Fruit fly (Drosophila melanogaster) whole organism, embryonic: Measurements from ENCODE around the gene CG2962.
A peak's percentile ranks its signal among the peaks of the same experiment; 100 is the strongest.

Experiments used
- Ada2b ChIP-seq: fragments of 200-800 bp; sonication (Bioruptor generic); IDR thresholded peaks from 2 replicates; pipeline ENCODE4 v1.3.6; 2022; ENCODE audit warnings: missing biosample characterization, missing genetic modification characterization
- Adf1 ChIP-seq: fragments of 200-800 bp; sonication (Bioruptor generic); IDR thresholded peaks from 2 replicates; pipeline ENCODE4 v1.3.6; 2022; ENCODE audit warnings: missing biosample characterization, missing genetic modification characterization
- CG10274 ChIP-seq: fragments of 200-800 bp; sonication (Bioruptor generic); optimal IDR thresholded peaks from 3 replicates; lab custom pipeline; 2017; ENCODE audit warnings: missing biosample characterization, mild to moderate bottlenecking, missing genetic modification characterization
- CG10321 ChIP-seq: fragments of 200-800 bp; sonication (Bioruptor generic); IDR thresholded peaks from 2 replicates; pipeline ENCODE4 v1.3.6; 2022; ENCODE audit warnings: missing biosample characterization, missing genetic modification characterization
- CG10366 ChIP-seq: fragments of 200-800 bp; sonication (Bioruptor generic); IDR thresholded peaks from 2 replicates; pipeline ENCODE4 v1.3.6; 2022; ENCODE audit warnings: missing biosample characterization, missing genetic modification characterization
- CG12391 ChIP-seq: fragments of 200-800 bp; sonication (Bioruptor generic); optimal IDR thresholded peaks from 3 replicates; lab custom pipeline; 2018; ENCODE audit warnings: missing biosample characterization, mild to moderate bottlenecking, missing genetic modification characterization, moderate library complexity
- CG15073 ChIP-seq: fragments of 200-800 bp; sonication (Bioruptor generic); optimal IDR thresholded peaks from 2 replicates; lab custom pipeline; 2016; ENCODE audit warnings: missing biosample characterization, missing genetic modification characterization
- CG17328 ChIP-seq: fragments of 200-800 bp; sonication (Bioruptor generic); IDR thresholded peaks from 2 replicates; pipeline ENCODE4 v1.3.6; 2022; ENCODE audit warnings: missing biosample characterization, missing genetic modification characterization
- CG17359 ChIP-seq: fragments of 200-800 bp; sonication (Bioruptor generic); optimal IDR thresholded peaks from 3 replicates; lab custom pipeline; 2018; ENCODE audit warnings: missing biosample characterization, mild to moderate bottlenecking, missing genetic modification characterization, moderate library complexity
- CG2120 ChIP-seq: fragments of 200-800 bp; sonication (Bioruptor generic); optimal IDR thresholded peaks from 3 replicates; lab custom pipeline; 2016; ENCODE audit warnings: missing biosample characterization, missing genetic modification characterization
- CG2202 ChIP-seq: fragments of 200-800 bp; sonication (Bioruptor generic); optimal IDR thresholded peaks from 2 replicates; lab custom pipeline; 2018; ENCODE audit warnings: missing biosample characterization, mild to moderate bottlenecking, missing genetic modification characterization
- CG31365 ChIP-seq: fragments of 200-800 bp; sonication (Bioruptor generic); optimal IDR thresholded peaks from 2 replicates; lab custom pipeline; 2018; ENCODE audit warnings: missing biosample characterization, mild to moderate bottlenecking, missing genetic modification characterization
- CG33213 ChIP-seq: fragments of 200-800 bp; sonication (Bioruptor generic); optimal IDR thresholded peaks from 3 replicates; lab custom pipeline; 2016; ENCODE audit warnings: missing biosample characterization, missing genetic modification characterization
- CG34224 ChIP-seq: fragments of 200-800 bp; sonication (Bioruptor generic); IDR thresholded peaks from 3 replicates; pipeline ENCODE4 v1.3.6; 2022; ENCODE audit warnings: missing biosample characterization, missing genetic modification characterization; ENCODE audit not compliant: partially characterized antibody
- CG4820 ChIP-seq: fragments of 200-800 bp; sonication (Bioruptor generic); optimal IDR thresholded peaks from 3 replicates; lab custom pipeline; 2016; ENCODE audit warnings: missing biosample characterization, missing genetic modification characterization
- CG6854 ChIP-seq: fragments of 200-800 bp; sonication (Bioruptor generic); optimal IDR thresholded peaks from 3 replicates; lab custom pipeline; 2017; ENCODE audit warnings: missing biosample characterization, mild to moderate bottlenecking, missing genetic modification characterization
- CG7372 ChIP-seq: fragments of 200-800 bp; sonication (Bioruptor generic); IDR thresholded peaks from 2 replicates; pipeline ENCODE4 v1.3.6; 2022; ENCODE audit warnings: missing biosample characterization, missing genetic modification characterization
- CG7963 ChIP-seq: fragments of 200-800 bp; sonication (Bioruptor generic); IDR thresholded peaks from 3 replicates; pipeline ENCODE4 v1.3.6; 2022; ENCODE audit warnings: missing biosample characterization, missing genetic modification characterization; ENCODE audit not compliant: partially characterized antibody
- CG8089 ChIP-seq: fragments of 200-800 bp; sonication (Bioruptor generic); optimal IDR thresholded peaks from 3 replicates; lab custom pipeline; 2016; ENCODE audit warnings: missing biosample characterization, missing genetic modification characterization
- Deaf1 ChIP-seq: fragments of 200-800 bp; optimal IDR thresholded peaks from 3 replicates; lab custom pipeline; 2019; ENCODE audit warnings: missing biosample characterization, mild to moderate bottlenecking, missing genetic modification characterization, moderate library complexity
- Dfd ChIP-seq, 2 experiments: fragments of >200 bp; optimal IDR thresholded peaks; 2 replicates each; lab custom pipeline; 2017; ENCODE audit warnings: missing biosample characterization in 2 of 2, missing genetic modification characterization in 2 of 2
- Dref ChIP-seq: fragments of 200-800 bp; sonication (Bioruptor generic); IDR thresholded peaks from 2 replicates; pipeline ENCODE4 v1.3.6; 2022; ENCODE audit warnings: missing biosample characterization, missing genetic modification characterization
- Drgx ChIP-seq: fragments of 200-800 bp; sonication (Bioruptor generic); IDR thresholded peaks from 2 replicates; pipeline ENCODE4 v1.3.6; 2022; ENCODE audit warnings: missing biosample characterization, missing genetic modification characterization
- Elba2 ChIP-seq: fragments of 200-800 bp; sonication (Bioruptor generic); optimal IDR thresholded peaks from 3 replicates; lab custom pipeline; 2016; ENCODE audit warnings: missing biosample characterization, missing genetic modification characterization
- Ets65A ChIP-seq: fragments of 200-800 bp; sonication (Bioruptor generic); peaks from one replicate; lab custom pipeline; 2016; ENCODE audit warnings: missing biosample characterization, missing genetic modification characterization
- Hey ChIP-seq: fragments of 200-800 bp; sonication (Bioruptor generic); optimal IDR thresholded peaks from 3 replicates; lab custom pipeline; 2018; ENCODE audit warnings: missing biosample characterization, mild to moderate bottlenecking, missing genetic modification characterization
- Hr51 ChIP-seq, 2 experiments: fragments of 200-800 bp; sonication (Bioruptor generic); optimal IDR thresholded peaks; 2 replicates in 1 of 2; 3 replicates in 1 of 2; lab custom pipeline; 2016 to 2018; ENCODE audit warnings: missing biosample characterization in 2 of 2, missing genetic modification characterization in 2 of 2, mild to moderate bottlenecking in 1 of 2, moderate library complexity in 1 of 2
- Med ChIP-seq: fragments of 200-800 bp; sonication (Bioruptor generic); peaks from one replicate; lab custom pipeline; 2016; ENCODE audit warnings: missing biosample characterization, missing genetic modification characterization, mild to moderate bottlenecking, inconsistent platforms, moderate library complexity
- Scr ChIP-seq: fragments of 200-800 bp; sonication (Bioruptor generic); IDR thresholded peaks from 2 replicates; pipeline ENCODE4 v1.3.6; 2022; ENCODE audit warnings: missing biosample characterization, missing genetic modification characterization; ENCODE audit not compliant: partially characterized antibody
- Ssrp ChIP-seq: fragments of 200-800 bp; sonication (Bioruptor generic); optimal IDR thresholded peaks from 2 replicates; lab custom pipeline; 2018; ENCODE audit warnings: missing biosample characterization, mild to moderate bottlenecking, missing genetic modification characterization, moderate library complexity
- TFAM ChIP-seq: fragments of 200-800 bp; sonication (Bioruptor generic); optimal IDR thresholded peaks from 2 replicates; lab custom pipeline; 2017; ENCODE audit warnings: missing biosample characterization, missing genetic modification characterization, inconsistent platforms
- Tbp ChIP-seq: fragments of >200 bp; optimal IDR thresholded peaks from 2 replicates; lab custom pipeline; 2018; ENCODE audit warnings: missing biosample characterization, missing genetic modification characterization
- Trl ChIP-seq, 3 experiments: fragments of >200 bp in 2 of 3; fragments of 200-800 bp in 1 of 3; sonication (Bioruptor generic) in 1 of 3; optimal IDR thresholded peaks; 2 replicates in 1 of 3; 3 replicates in 2 of 3; lab custom pipeline; 2016 to 2017; ENCODE audit warnings: missing biosample characterization in 1 of 3, missing genetic modification characterization in 1 of 3
- Xrp1 ChIP-seq: fragments of 200-800 bp; sonication (Bioruptor generic); IDR thresholded peaks from 2 replicates; pipeline ENCODE4 v1.3.6; 2022; ENCODE audit warnings: missing biosample characterization, missing genetic modification characterization
- ara ChIP-seq: fragments of 200-800 bp; sonication (Bioruptor generic); IDR thresholded peaks from 2 replicates; pipeline ENCODE4 v1.3.6; 2022; ENCODE audit warnings: missing biosample characterization, missing genetic modification characterization
- crc ChIP-seq: fragments of 200-800 bp; sonication (Bioruptor generic); optimal IDR thresholded peaks from 2 replicates; lab custom pipeline; 2016; ENCODE audit warnings: missing biosample characterization, missing genetic modification characterization
- crol ChIP-seq: fragments of 200-800 bp; sonication (Bioruptor generic); IDR thresholded peaks from 2 replicates; pipeline ENCODE4 v1.3.6; 2022; ENCODE audit warnings: missing biosample characterization, missing genetic modification characterization
- dm ChIP-seq: fragments of 200-800 bp; sonication (Bioruptor generic); optimal IDR thresholded peaks from 3 replicates; lab custom pipeline; 2016; ENCODE audit warnings: missing biosample characterization, missing genetic modification characterization
- ewg ChIP-seq: fragments of 200-800 bp; sonication (Bioruptor generic); optimal IDR thresholded peaks from 3 replicates; lab custom pipeline; 2017; ENCODE audit warnings: mild to moderate bottlenecking, missing biosample characterization, missing genetic modification reagents, missing genetic modification characterization
- gcm ChIP-seq: fragments of 200-800 bp; sonication (Bioruptor generic); optimal IDR thresholded peaks from 2 replicates; lab custom pipeline; 2019; ENCODE audit warnings: missing biosample characterization, mild to moderate bottlenecking, missing genetic modification characterization, moderate library complexity
- gem ChIP-seq: fragments of 200-800 bp; sonication (Bioruptor generic); optimal IDR thresholded peaks from 2 replicates; lab custom pipeline; 2019; ENCODE audit warnings: missing biosample characterization, mild to moderate bottlenecking, missing genetic modification characterization, moderate library complexity
- jing ChIP-seq: fragments of 200-800 bp; sonication (Bioruptor generic); optimal IDR thresholded peaks from 2 replicates; lab custom pipeline; 2018; ENCODE audit warnings: missing biosample characterization, mild to moderate bottlenecking, missing genetic modification characterization
- ken ChIP-seq: fragments of 200-800 bp; sonication (Bioruptor generic); IDR thresholded peaks from 3 replicates; pipeline ENCODE4 v1.3.6; 2022; ENCODE audit warnings: missing biosample characterization, missing genetic modification characterization
- lilli ChIP-seq: fragments of 200-800 bp; sonication (Bioruptor generic); optimal IDR thresholded peaks from 3 replicates; lab custom pipeline; 2016; ENCODE audit warnings: missing biosample characterization, missing genetic modification characterization
- lola ChIP-seq, 3 experiments: fragments of >200 bp in 2 of 3; fragments of 200-800 bp in 1 of 3; sonication (Bioruptor generic) in 1 of 3; optimal IDR thresholded peaks; 2 replicates each; lab custom pipeline; 2017 to 2019; ENCODE audit warnings: missing biosample characterization in 3 of 3, missing genetic modification characterization in 3 of 3, mild to moderate bottlenecking in 1 of 3, moderate library complexity in 1 of 3
- nau ChIP-seq: fragments of 200-800 bp; sonication (Bioruptor generic); optimal IDR thresholded peaks from 3 replicates; lab custom pipeline; 2017; ENCODE audit warnings: missing biosample characterization, mild to moderate bottlenecking, missing genetic modification characterization, missing genetic modification reagents
- pita ChIP-seq: fragments of 200-800 bp; sonication (Bioruptor generic); optimal IDR thresholded peaks from 2 replicates; lab custom pipeline; 2017; ENCODE audit warnings: missing biosample characterization, mild to moderate bottlenecking, missing genetic modification characterization
- sens ChIP-seq: fragments of 200-800 bp; sonication (Bioruptor generic); peaks from one replicate; lab custom pipeline; 2016; ENCODE audit warnings: missing biosample characterization, missing genetic modification characterization
- sim ChIP-seq: fragments of 200-800 bp; sonication (Bioruptor generic); IDR thresholded peaks from 2 replicates; pipeline ENCODE4 v1.3.6; 2022; ENCODE audit warnings: missing biosample characterization, missing genetic modification characterization
- sisA ChIP-seq: fragments of 200-800 bp; sonication (Bioruptor generic); IDR thresholded peaks from 2 replicates; pipeline ENCODE4 v1.3.6; 2022; ENCODE audit warnings: missing biosample characterization, missing genetic modification characterization
- sqz ChIP-seq: fragments of 200-800 bp; sonication (Bioruptor generic); optimal IDR thresholded peaks from 3 replicates; lab custom pipeline; 2018; ENCODE audit warnings: missing biosample characterization, mild to moderate bottlenecking, missing genetic modification characterization
- sr ChIP-seq: fragments of 200-800 bp; sonication (Bioruptor generic); IDR thresholded peaks from 3 replicates; pipeline ENCODE4 v1.3.6; 2022; ENCODE audit warnings: missing biosample characterization, missing genetic modification characterization

CG2962 gene

dm6 chrX:10261172-10261571, 44.7 kb upstream of the CG2962 start:
- TF ChIP-seq sqz (GFP tag; lab: Kevin White, UChicago) (no peak), CG34224 (GFP tag; lab: Robert Waterston, UW) (no peak), CG17328 (GFP tag; lab: Robert Waterston, UW) (no peak), sens (GFP tag; lab: Kevin White, UChicago) (peak; percentile 7), Trl (optimal IDR thresholded peaks at IDR 0.05; lab: Kevin White, UChicago) (peak in 1 of 2 experiments; percentile 18), Trl (GFP tag; optimal IDR thresholded peaks at IDR 0.05; lab: Kevin White, UChicago) (no peak), Hr51 (GFP tag; optimal IDR thresholded peaks at IDR 0.05; lab: Kevin White, UChicago) (no peak), gem (tag; lab: Kevin White, UChicago) (no peak), TFAM (no peak), dm (no peak), CG2202 (tag; lab: Kevin White, UChicago) (no peak), Drgx (GFP tag; lab: Robert Waterston, UW) (0 out of 2 replicates have a peak, but pooled peaks have one; percentile 11), pita (GFP tag; lab: Kevin White, UChicago) (no peak), CG10366 (GFP tag; lab: Robert Waterston, UW) (no peak), gcm (GFP tag; lab: Kevin White, UChicago) (no peak), ewg (GFP tag; lab: Kevin White, UChicago) (peak; percentile 16), CG31365 (peak; percentile 77), lilli (no peak), lola (GFP tag; optimal IDR thresholded peaks at IDR 0.05; lab: Kevin White, UChicago) (no peak), sim (no peak), CG33213 (GFP tag; lab: Kevin White, UChicago) (no peak), Scr (GFP tag; lab: Robert Waterston, UW) (no peak), Ssrp (tag; lab: Kevin White, UChicago) (no peak), CG6854 (GFP tag; lab: Kevin White, UChicago) (no peak), CG10274 (GFP tag; lab: Kevin White, UChicago) (no peak), Hey (tag; lab: Kevin White, UChicago) (no peak), CG15073 (GFP tag; lab: Kevin White, UChicago) (no peak), CG7963 (GFP tag; lab: Robert Waterston, UW) (no peak), crol (peak; percentile 32; the same call in 1 of the 2 replicates), CG7372 (GFP tag; lab: Robert Waterston, UW) (no peak), sisA (GFP tag; lab: Robert Waterston, UW) (no peak), Tbp (no peak), CG4820 (GFP tag; lab: Kevin White, UChicago) (no peak), Ada2b (GFP tag; lab: Robert Waterston, UW) (no peak), sr (GFP tag; lab: Robert Waterston, UW) (no peak), crc (no peak), Dref (GFP tag; lab: Robert Waterston, UW) (0 out of 2 replicates have a peak, but pooled peaks have one; percentile 18), CG10321 (GFP tag; lab: Robert Waterston, UW) (no peak), Med (GFP tag; lab: Kevin White, UChicago) (peak; percentile 39), ara (GFP tag; lab: Robert Waterston, UW) (no peak), CG12391 (no peak), nau (no peak), ken (no peak), CG8089 (GFP tag; lab: Kevin White, UChicago) (no peak), Dfd (GFP tag; optimal IDR thresholded peaks at IDR 0.05; lab: Kevin White, UChicago) (no peak), CG2120 (no peak), CG17359 (tag; lab: Kevin White, UChicago) (no peak), jing (no peak), Elba2 (no peak), Ets65A (GFP tag; lab: Kevin White, UChicago) (peak; percentile 17), Adf1 (GFP tag; lab: Robert Waterston, UW) (peak; percentile 80), Deaf1 (tag; lab: Kevin White, UChicago) (peak; percentile 64), Xrp1 (GFP tag; lab: Robert Waterston, UW) (no peak)
